Worm (Caenorhabditis elegans) whole organism, early embryonic: ENCODE data around the gene T02H6.3.

Experiments used
- B0310.2 ChIP-seq: sonication (generic microtip); optimal IDR thresholded peaks from 2 replicates; lab custom pipeline; 2016; ENCODE audit warnings: mild to moderate bottlenecking, missing genetic modification characterization, missing compliant biosample characterization
- F13C5.2 ChIP-seq: sonication (generic microtip); optimal IDR thresholded peaks from 2 replicates; lab custom pipeline; 2017; ENCODE audit warnings: mild to moderate bottlenecking, missing genetic modification characterization, inconsistent platforms, missing compliant biosample characterization
- aly-1 ChIP-seq: sonication (generic microtip); optimal IDR thresholded peaks from 2 replicates; lab custom pipeline; 2016; ENCODE audit warnings: missing genetic modification characterization, missing compliant biosample characterization
- ceh-13 ChIP-seq: fragments of 200-800 bp; sonication (Bioruptor generic); optimal IDR thresholded peaks from 2 replicates; lab custom pipeline; 2018; ENCODE audit warnings: mild to moderate bottlenecking, missing genetic modification characterization, missing compliant biosample characterization
- ceh-36 ChIP-seq: sonication (generic microtip); optimal IDR thresholded peaks from 2 replicates; lab custom pipeline; 2016; ENCODE audit warnings: missing genetic modification characterization, inconsistent platforms, missing compliant biosample characterization
- ets-7 ChIP-seq: sonication (generic microtip); optimal IDR thresholded peaks from 2 replicates; lab custom pipeline; 2016; ENCODE audit warnings: missing genotype, missing genetic modification characterization, missing compliant biosample characterization
- flt-1 ChIP-seq: fragments of 200-800 bp; sonication (Bioruptor generic); IDR thresholded peaks from 2 replicates; pipeline ENCODE4 v1.3.6; 2022; ENCODE audit warnings: missing genetic modification characterization, missing compliant biosample characterization
- hmbx-1 ChIP-seq: sonication (generic microtip); optimal IDR thresholded peaks from 2 replicates; lab custom pipeline; 2016; ENCODE audit warnings: mild to moderate bottlenecking, missing genetic modification characterization, missing compliant biosample characterization
- hmg-4 ChIP-seq: fragments of 200-800 bp; sonication (Bioruptor generic); optimal IDR thresholded peaks from 2 replicates; lab custom pipeline; 2018; ENCODE audit warnings: mild to moderate bottlenecking, missing genetic modification characterization, missing compliant biosample characterization
- hnd-1 ChIP-seq: sonication (generic microtip); optimal IDR thresholded peaks from 2 replicates; lab custom pipeline; 2016; ENCODE audit warnings: missing genetic modification characterization, missing compliant biosample characterization
- pes-1 ChIP-seq: fragments of 200-800 bp; sonication (Bioruptor generic); IDR thresholded peaks from 2 replicates; pipeline ENCODE4 v1.3.6; 2022; ENCODE audit warnings: missing genetic modification reagents, missing genetic modification characterization, missing compliant biosample characterization
- scrt-1 ChIP-seq: fragments of 200-800 bp; sonication (Bioruptor generic); IDR thresholded peaks from 2 replicates; pipeline ENCODE4 v1.3.6; 2022; ENCODE audit warnings: missing genetic modification characterization, missing compliant biosample characterization
- sea-1 ChIP-seq: fragments of 200-800 bp; sonication (Bioruptor generic); conservative IDR thresholded peaks from 2 replicates; pipeline ENCODE4 v1.3.6; 2022; ENCODE audit warnings: missing genetic modification characterization, missing compliant biosample characterization
- tbx-11 ChIP-seq: fragments of 200-800 bp; sonication (Bioruptor generic); IDR thresholded peaks from 2 replicates; pipeline ENCODE4 v1.3.6; 2022; ENCODE audit warnings: missing genetic modification characterization, missing compliant biosample characterization
- tbx-37 ChIP-seq: fragments of 200-800 bp; sonication (Bioruptor generic); conservative IDR thresholded peaks from 2 replicates; pipeline ENCODE4 v1.3.6; 2022; ENCODE audit warnings: missing genetic modification reagents, missing genetic modification characterization, missing compliant biosample characterization
- tra-4 ChIP-seq: sonication (generic microtip); optimal IDR thresholded peaks from 2 replicates; lab custom pipeline; 2017; ENCODE audit warnings: missing genetic modification characterization, missing compliant biosample characterization

The T02H6.3 gene

ce11 chrII:691550-691949, at the start of gene T02H6.3:
Gene T02H6.3, plus strand, starts transcription at chrII:691850.
- TF ChIP-seq ets-7 (tag; lab: Kevin White, UChicago) (no peak), F13C5.2 (tag; lab: Kevin White, UChicago) (no peak), tra-4 (tag; lab: Kevin White, UChicago) (no peak), hmg-4 (no peak), sea-1 (no peak), tbx-11 (GFP tag; lab: Robert Waterston, UW) (no peak), hmbx-1 (tag; lab: Kevin White, UChicago) (no peak)

- 0 out of 2 replicates have a peak, but pooled peaks have one; percentile 26 for TF ChIP-seq scrt-1 (GFP tag; lab: Robert Waterston, UW)
- peak; percentile 73 for TF ChIP-seq ceh-36 (tag; lab: Kevin White, UChicago)
- TF ChIP-seq pes-1 (GFP tag; lab: Robert Waterston, UW): no peak
Observed at ce11 chrII:643733-644132, 47.9 kb upstream of the T02H6.3 start.

- TF ChIP-seq F13C5.2 (tag; lab: Kevin White, UChicago): peak; percentile 34
- no peak for TF ChIP-seq ceh-13
Observed at ce11 chrII:650321-651005, 41.2 kb upstream of the T02H6.3 start, which contains the start of the genes K07E8.7 and frpr-14. Gene K07E8.7, minus strand, starts transcription at chrII:650367. Gene frpr-14, plus strand, starts transcription at chrII:650955.

- TF ChIP-seq ceh-36 (tag; lab: Kevin White, UChicago) (peak; percentile 91), B0310.2 (tag; lab: Kevin White, UChicago) (no peak), hmg-4 (no peak)
Observed at ce11 chrII:651324-651723, 40.3 kb upstream of the T02H6.3 start.

ce11 chrII:658369-658768, 33.3 kb upstream of the T02H6.3 start, which contains the start of gene sdz-24:
Gene sdz-24, plus strand, starts transcription at chrII:658669.
- TF ChIP-seq pes-1 (GFP tag; lab: Robert Waterston, UW) (no peak), sea-1 (no peak), tra-4 (tag; lab: Kevin White, UChicago) (no peak)

ce11 chrII:661696-662095, 30.0 kb upstream of the T02H6.3 start, which contains the start of gene sri-45:
Gene sri-45, minus strand, starts transcription at chrII:661796.
- TF ChIP-seq flt-1 (GFP tag; lab: Robert Waterston, UW) (no peak), hmg-4 (no peak), scrt-1 (GFP tag; lab: Robert Waterston, UW) (no peak), tbx-37 (GFP tag; lab: Robert Waterston, UW) (no peak), B0310.2 (tag; lab: Kevin White, UChicago) (no peak), ets-7 (tag; lab: Kevin White, UChicago) (no peak)

ce11 chrII:667864-668263, 23.8 kb upstream of the T02H6.3 start:
- TF ChIP-seq hnd-1 (tag; lab: Kevin White, UChicago) (no peak), F13C5.2 (tag; lab: Kevin White, UChicago) (no peak), pes-1 (GFP tag; lab: Robert Waterston, UW) (no peak), ceh-36 (tag; lab: Kevin White, UChicago) (no peak), tbx-37 (GFP tag; lab: Robert Waterston, UW) (no peak), sea-1 (no peak), hmg-4 (no peak), hmbx-1 (tag; lab: Kevin White, UChicago) (no peak), tbx-11 (GFP tag; lab: Robert Waterston, UW) (no peak), scrt-1 (GFP tag; lab: Robert Waterston, UW) (no peak), flt-1 (GFP tag; lab: Robert Waterston, UW) (no peak), B0310.2 (tag; lab: Kevin White, UChicago) (no peak)

ce11 chrII:671025-671424, 20.6 kb upstream of the T02H6.3 start, which contains the start of gene sri-46:
Gene sri-46, minus strand, starts transcription at chrII:671125.
- TF ChIP-seq aly-1 (tag; lab: Kevin White, UChicago) (no peak), ceh-36 (tag; lab: Kevin White, UChicago) (no peak)

ce11 chrII:674116-674515, 17.5 kb upstream of the T02H6.3 start, which contains the start of gene Y39F10C.3:
Gene Y39F10C.3, plus strand, starts transcription at chrII:674416.
- TF ChIP-seq tbx-11 (GFP tag; lab: Robert Waterston, UW) (no peak), tra-4 (tag; lab: Kevin White, UChicago) (no peak), B0310.2 (tag; lab: Kevin White, UChicago) (no peak), aly-1 (tag; lab: Kevin White, UChicago) (no peak), sea-1 (no peak), flt-1 (GFP tag; lab: Robert Waterston, UW) (no peak), hmbx-1 (tag; lab: Kevin White, UChicago) (no peak), hnd-1 (tag; lab: Kevin White, UChicago) (no peak), F13C5.2 (tag; lab: Kevin White, UChicago) (no peak), ets-7 (tag; lab: Kevin White, UChicago) (no peak), ceh-36 (tag; lab: Kevin White, UChicago) (no peak)
